Worm (Caenorhabditis elegans) whole organism, L2 larva: Measurements from ENCODE around the gene C07G1.6.

Experiments used
- Y55F3AM.14 ChIP-seq: fragments of 200-800 bp; sonication (Bioruptor generic); optimal IDR thresholded peaks from 2 replicates; lab custom pipeline; 2018; ENCODE audit warnings: mild to moderate bottlenecking, missing genetic modification characterization, missing compliant biosample characterization
- lin-39 ChIP-seq: fragments of 150-350 bp; optimal IDR thresholded peaks from 2 replicates; lab custom pipeline; 2014; ENCODE audit warnings: missing biosample characterization, missing genetic modification reagents, missing genetic modification characterization

- TF ChIP-seq lin-39 (tag; lab: Kevin White, UChicago): no peak
- TF ChIP-seq Y55F3AM.14 (GFP tag; lab: Kevin White, UChicago): no peak
These were observed 45.0 kb upstream of the C07G1.6 start for ce11 chrIV:8255221-8255620.
